Worm (Caenorhabditis elegans): Measurements from ENCODE around the gene glb-3.

- no peak for TF ChIP-seq dao-5 (tag; optimal IDR thresholded peaks at IDR 0.05)
- no peak for TF ChIP-seq him-1 (tag; optimal IDR thresholded peaks at IDR 0.05)
- TF ChIP-seq W03F9.2 (tag; optimal IDR thresholded peaks at IDR 0.05) = no peak
Observed at ce11 chrV:11180951-11181350, 46.6 kb downstream of the glb-3 start.
